Worm (Caenorhabditis elegans): Measurements from ENCODE around the gene cct-1.

DNA sequence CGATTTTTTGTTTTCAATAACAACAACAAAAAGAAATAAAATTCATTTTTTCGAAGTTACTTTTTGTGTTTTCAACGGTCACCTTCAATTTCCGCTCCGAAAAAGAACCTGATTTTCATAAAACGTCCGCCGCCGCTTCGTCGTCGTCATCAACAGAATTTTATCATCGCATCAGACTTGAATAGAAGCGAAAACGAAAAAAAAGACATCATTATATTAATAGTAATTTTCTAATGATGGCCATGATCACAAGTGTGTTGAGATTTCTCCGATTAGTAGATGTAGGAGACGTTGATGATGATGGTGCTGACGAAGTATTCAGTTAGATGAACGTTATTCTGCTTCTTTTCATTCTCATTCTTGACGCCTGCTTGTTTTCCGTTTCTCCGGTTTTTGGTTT lies 38.7 kb downstream of the cct-1 start:
- TF ChIP-seq bed-1 (GFP tag; IDR thresholded peaks at IDR 0.05) (no peak), dpl-1 (GFP tag; optimal IDR thresholded peaks at IDR 0.05) (no peak), unc-62 (GFP tag; optimal IDR thresholded peaks at IDR 0.05) (no peak), snpc-4 (GFP tag; optimal IDR thresholded peaks at IDR 0.05) (no peak), snpc-4 (tag; optimal IDR thresholded peaks at IDR 0.05) (no peak), Y56A3A.18 (GFP tag; IDR thresholded peaks at IDR 0.05) (no peak), fkh-3 (tag; optimal IDR thresholded peaks at IDR 0.05) (no peak), Y79H2A.3 (GFP tag; conservative IDR thresholded peaks at IDR 0.05) (no peak), Y53F4B.3 (GFP tag; IDR thresholded peaks at IDR 0.05) (no peak), hlh-12 (tag; optimal IDR thresholded peaks at IDR 0.05) (no peak), nhr-80 (tag; optimal IDR thresholded peaks at IDR 0.05) (no peak), ceh-40 (GFP tag; IDR thresholded peaks at IDR 0.05) (no peak), hrde-1 (tag; optimal IDR thresholded peaks at IDR 0.05; ENCODE audit: borderline replicate concordance) (no peak), sea-2 (GFP tag; IDR thresholded peaks at IDR 0.05) (no peak)

All from whole organism, young adult.